Fruit fly (Drosophila melanogaster) whole organism, adult: Measurements from ENCODE around the gene CG32376.

Source experiments
- CG11617 ChIP-seq: fragments of 200-800 bp; sonication (Bioruptor generic); optimal IDR thresholded peaks from 2 replicates; lab custom pipeline; 2017; ENCODE audit warnings: mild to moderate bottlenecking, missing biosample characterization, missing genetic modification reagents, missing genetic modification characterization
- CG12768 ChIP-seq: fragments of 200-800 bp; sonication (Bioruptor generic); optimal IDR thresholded peaks from 2 replicates; lab custom pipeline; 2017; ENCODE audit warnings: missing biosample characterization, missing genetic modification characterization, mild to moderate bottlenecking, moderate library complexity, missing genetic modification reagents
- CG14711 ChIP-seq: fragments of 200-800 bp; sonication (Bioruptor generic); optimal IDR thresholded peaks from 2 replicates; lab custom pipeline; 2018; ENCODE audit warnings: missing biosample characterization, mild to moderate bottlenecking, missing genetic modification characterization, moderate library complexity
- CG33017 ChIP-seq: fragments of 200-800 bp; sonication (Bioruptor generic); optimal IDR thresholded peaks from 2 replicates; lab custom pipeline; 2018; ENCODE audit warnings: missing biosample characterization, mild to moderate bottlenecking, missing genetic modification characterization, moderate library complexity
- CG5204 ChIP-seq: fragments of 200-800 bp; sonication (Bioruptor generic); optimal IDR thresholded peaks from 2 replicates; lab custom pipeline; 2016; ENCODE audit warnings: missing biosample characterization, missing genetic modification characterization
- CG7045 ChIP-seq: fragments of 200-800 bp; sonication (Bioruptor generic); optimal IDR thresholded peaks from 2 replicates; lab custom pipeline; 2017; ENCODE audit warnings: missing biosample characterization, mild to moderate bottlenecking, missing genetic modification characterization
- CG7101 ChIP-seq: fragments of 200-800 bp; sonication (Bioruptor generic); optimal IDR thresholded peaks from 2 replicates; lab custom pipeline; 2018; ENCODE audit warnings: missing biosample characterization, mild to moderate bottlenecking, missing genetic modification characterization, moderate library complexity
- Clk ChIP-seq: fragments of 200-800 bp; sonication (Bioruptor generic); optimal IDR thresholded peaks from 2 replicates; lab custom pipeline; 2017; ENCODE audit warnings: missing biosample characterization, missing genetic modification characterization
- Crg-1 ChIP-seq: fragments of 200-800 bp; sonication (Bioruptor generic); optimal IDR thresholded peaks from 2 replicates; lab custom pipeline; 2016; ENCODE audit warnings: missing biosample characterization, missing genetic modification characterization
- Hr96 ChIP-seq: fragments of 200-800 bp; sonication (Bioruptor generic); optimal IDR thresholded peaks from 2 replicates; lab custom pipeline; 2016; ENCODE audit warnings: missing biosample characterization, missing genetic modification characterization
- Mnt ChIP-seq: fragments of 200-800 bp; sonication (Bioruptor generic); optimal IDR thresholded peaks from 2 replicates; lab custom pipeline; 2016; ENCODE audit warnings: missing biosample characterization, mild to moderate bottlenecking, missing genetic modification characterization
- bab1 ChIP-seq: fragments of 200-800 bp; sonication (Bioruptor generic); optimal IDR thresholded peaks from 3 replicates; lab custom pipeline; 2019; ENCODE audit warnings: missing biosample characterization, mild to moderate bottlenecking, missing genetic modification characterization, moderate library complexity
- cic ChIP-seq: fragments of 200-800 bp; sonication (Bioruptor generic); optimal IDR thresholded peaks from 2 replicates; lab custom pipeline; 2017; ENCODE audit warnings: missing biosample characterization, mild to moderate bottlenecking, missing genetic modification characterization, moderate library complexity
- cnc ChIP-seq, 2 experiments: fragments of >200 bp; optimal IDR thresholded peaks; 2 replicates each; lab custom pipeline; 2017
- kay ChIP-seq: fragments of 200-800 bp; sonication (Bioruptor generic); peaks from one replicate; lab custom pipeline; 2016; ENCODE audit warnings: missing biosample characterization, missing genetic modification characterization, borderline replicate concordance
- ovo ChIP-seq: fragments of 200-800 bp; sonication (Bioruptor generic); optimal IDR thresholded peaks from 2 replicates; lab custom pipeline; 2016; ENCODE audit warnings: missing biosample characterization, missing genetic modification characterization
- pad ChIP-seq: fragments of 200-800 bp; sonication (Bioruptor generic); optimal IDR thresholded peaks from 3 replicates; lab custom pipeline; 2017; ENCODE audit warnings: missing biosample characterization, missing genetic modification characterization, mild to moderate bottlenecking, moderate library complexity, missing genetic modification reagents
- tj ChIP-seq: fragments of 200-800 bp; sonication (Bioruptor generic); optimal IDR thresholded peaks from 3 replicates; lab custom pipeline; 2017; ENCODE audit warnings: missing biosample characterization, mild to moderate bottlenecking, missing genetic modification characterization, moderate library complexity
- toe ChIP-seq: fragments of 200-800 bp; sonication (Bioruptor generic); optimal IDR thresholded peaks from 2 replicates; lab custom pipeline; 2016; ENCODE audit warnings: missing biosample characterization, missing genetic modification characterization

The CG32376 gene

dm6 chr3L:7553062-7553461 lies 10.8 kb upstream of the CG32376 start:
- TF ChIP-seq CG5204 (GFP tag; lab: Kevin White, UChicago) = no peak
- TF ChIP-seq Crg-1 (GFP tag; lab: Kevin White, UChicago) = no peak
- no peak for TF ChIP-seq tj (GFP tag; lab: Kevin White, UChicago)

dm6 chr3L:7552446-7552845 lies 10.2 kb upstream of the CG32376 start:
- TF ChIP-seq toe (no peak), cnc (optimal IDR thresholded peaks at IDR 0.05; lab: Kevin White, UChicago) (no peak), bab1 (GFP tag; lab: Kevin White, UChicago) (no peak), ovo (GFP tag; lab: Kevin White, UChicago) (no peak), Clk (GFP tag; lab: Kevin White, UChicago) (no peak), CG7045 (GFP tag; lab: Kevin White, UChicago) (no peak), Hr96 (GFP tag; lab: Kevin White, UChicago) (no peak), Mnt (GFP tag; lab: Kevin White, UChicago) (no peak), kay (GFP tag; lab: Kevin White, UChicago) (no peak), pad (GFP tag; lab: Kevin White, UChicago) (no peak), CG7101 (tag; lab: Kevin White, UChicago) (no peak), CG14711 (tag; lab: Kevin White, UChicago) (no peak)

dm6 chr3L:7550225-7550624 lies 8.0 kb upstream of the CG32376 start:
- TF ChIP-seq bab1 (GFP tag; lab: Kevin White, UChicago) (no peak), cnc (optimal IDR thresholded peaks at IDR 0.05; lab: Kevin White, UChicago) (no peak), kay (GFP tag; lab: Kevin White, UChicago) (no peak), CG33017 (tag; lab: Kevin White, UChicago) (no peak), pad (GFP tag; lab: Kevin White, UChicago) (no peak), CG7045 (GFP tag; lab: Kevin White, UChicago) (no peak), CG12768 (GFP tag; lab: Kevin White, UChicago) (no peak), ovo (GFP tag; lab: Kevin White, UChicago) (no peak), toe (no peak), Mnt (GFP tag; lab: Kevin White, UChicago) (no peak), Crg-1 (GFP tag; lab: Kevin White, UChicago) (no peak)

- TF ChIP-seq pad (GFP tag; lab: Kevin White, UChicago) (no peak), CG7101 (tag; lab: Kevin White, UChicago) (no peak), CG11617 (no peak), kay (GFP tag; lab: Kevin White, UChicago) (no peak), CG33017 (tag; lab: Kevin White, UChicago) (no peak), bab1 (GFP tag; lab: Kevin White, UChicago) (no peak), Clk (GFP tag; lab: Kevin White, UChicago) (no peak), Crg-1 (GFP tag; lab: Kevin White, UChicago) (no peak), cic (GFP tag; lab: Kevin White, UChicago) (no peak)
These were observed 3.3 kb upstream of the CG32376 start for dm6 chr3L:7545562-7545961.

- TF ChIP-seq toe (no peak), CG7101 (tag; lab: Kevin White, UChicago) (no peak), kay (GFP tag; lab: Kevin White, UChicago) (peak; percentile 56)
These were observed 2.5 kb upstream of the CG32376 start for dm6 chr3L:7544639-7545183.

dm6 chr3L:7541068-7541467 lies 1.2 kb downstream of the CG32376 start, which contains the start of gene CG32374:
CG32374 (minus strand) TSS chr3L:7541168.
- no peak for TF ChIP-seq cnc (optimal IDR thresholded peaks at IDR 0.05; lab: Kevin White, UChicago)
- no peak for TF ChIP-seq CG7101 (tag; lab: Kevin White, UChicago)
- no peak for TF ChIP-seq cic (GFP tag; lab: Kevin White, UChicago)
- no peak for TF ChIP-seq ovo (GFP tag; lab: Kevin White, UChicago)
- no peak for TF ChIP-seq CG33017 (tag; lab: Kevin White, UChicago)
- TF ChIP-seq Clk (GFP tag; lab: Kevin White, UChicago) = no peak
- TF ChIP-seq CG14711 (tag; lab: Kevin White, UChicago) = no peak
- no peak for TF ChIP-seq CG5204 (GFP tag; lab: Kevin White, UChicago)
- TF ChIP-seq pad (GFP tag; lab: Kevin White, UChicago) = no peak
- no peak for TF ChIP-seq Crg-1 (GFP tag; lab: Kevin White, UChicago)
- no peak for TF ChIP-seq CG11617
- TF ChIP-seq toe = no peak
- TF ChIP-seq tj (GFP tag; lab: Kevin White, UChicago) = no peak

dm6 chr3L:7539736-7540135 lies 2.5 kb downstream of the CG32376 start, which contains the start of gene CG16998:
CG16998 (minus strand) TSS chr3L:7539836.
- TF ChIP-seq ovo (GFP tag; lab: Kevin White, UChicago) (no peak), cnc (optimal IDR thresholded peaks at IDR 0.05; lab: Kevin White, UChicago) (no peak), CG7101 (tag; lab: Kevin White, UChicago) (no peak), kay (GFP tag; lab: Kevin White, UChicago) (no peak), Clk (GFP tag; lab: Kevin White, UChicago) (no peak)
